Fruit fly (Drosophila melanogaster) whole organism, embryonic: Measurements from ENCODE around the gene Glg1.

Source experiments
- Abd-B ChIP-seq: fragments of 200-800 bp; sonication (Bioruptor generic); optimal IDR thresholded peaks from 2 replicates; lab custom pipeline; 2018; ENCODE audit warnings: missing biosample characterization, mild to moderate bottlenecking, missing genetic modification characterization, moderate library complexity
- Antp ChIP-seq: fragments of 200-800 bp; sonication (Bioruptor generic); optimal IDR thresholded peaks from 3 replicates; lab custom pipeline; 2016; ENCODE audit warnings: missing biosample characterization, missing genetic modification characterization
- Bdp1 ChIP-seq: fragments of 200-800 bp; sonication (Bioruptor generic); optimal IDR thresholded peaks from 3 replicates; lab custom pipeline; 2016; ENCODE audit warnings: missing biosample characterization, missing genetic modification characterization
- Bteb2 ChIP-seq: fragments of 200-800 bp; sonication (Bioruptor generic); optimal IDR thresholded peaks from 2 replicates; lab custom pipeline; 2016; ENCODE audit warnings: missing biosample characterization, missing genetic modification characterization
- CG1024 ChIP-seq: fragments of 200-800 bp; sonication (Bioruptor generic); IDR thresholded peaks from 2 replicates; pipeline ENCODE4 v1.3.6; 2022; ENCODE audit warnings: missing biosample characterization, missing genetic modification characterization
- CG12219 ChIP-seq: fragments of 200-800 bp; sonication (Bioruptor generic); optimal IDR thresholded peaks from 3 replicates; lab custom pipeline; 2018; ENCODE audit warnings: missing biosample characterization, mild to moderate bottlenecking, missing genetic modification characterization
- CG12769 ChIP-seq: fragments of 200-800 bp; sonication (Bioruptor generic); optimal IDR thresholded peaks from 2 replicates; lab custom pipeline; 2019; ENCODE audit warnings: missing biosample characterization, mild to moderate bottlenecking, missing genetic modification characterization, moderate library complexity
- CG14710 ChIP-seq: fragments of 200-800 bp; sonication (Bioruptor generic); optimal IDR thresholded peaks from 3 replicates; lab custom pipeline; 2019; ENCODE audit warnings: missing biosample characterization, mild to moderate bottlenecking, missing genetic modification characterization, moderate library complexity
- CG15011 ChIP-seq: fragments of 200-800 bp; sonication (Bioruptor generic); optimal IDR thresholded peaks from 3 replicates; lab custom pipeline; 2018; ENCODE audit warnings: missing biosample characterization, mild to moderate bottlenecking, missing genetic modification characterization
- CG1602 ChIP-seq: fragments of 200-800 bp; sonication (Bioruptor generic); optimal IDR thresholded peaks from 3 replicates; lab custom pipeline; 2016; ENCODE audit warnings: missing biosample characterization, missing genetic modification characterization
- CG1603 ChIP-seq: fragments of 200-800 bp; sonication (Bioruptor generic); optimal IDR thresholded peaks from 2 replicates; lab custom pipeline; 2019; ENCODE audit warnings: missing biosample characterization, mild to moderate bottlenecking, missing genetic modification characterization, moderate library complexity
- CG17328 ChIP-seq: fragments of 200-800 bp; sonication (Bioruptor generic); IDR thresholded peaks from 2 replicates; pipeline ENCODE4 v1.3.6; 2022; ENCODE audit warnings: missing biosample characterization, missing genetic modification characterization
- CG17385 ChIP-seq: fragments of 200-800 bp; sonication (Bioruptor generic); optimal IDR thresholded peaks from 3 replicates; lab custom pipeline; 2018; ENCODE audit warnings: missing biosample characterization, mild to moderate bottlenecking, missing genetic modification characterization
- CG18262 ChIP-seq: fragments of 200-800 bp; optimal IDR thresholded peaks from 3 replicates; lab custom pipeline; 2019; ENCODE audit warnings: missing biosample characterization, mild to moderate bottlenecking, missing genetic modification characterization, moderate library complexity
- CG2120 ChIP-seq: fragments of 200-800 bp; sonication (Bioruptor generic); optimal IDR thresholded peaks from 3 replicates; lab custom pipeline; 2016; ENCODE audit warnings: missing biosample characterization, missing genetic modification characterization
- CG32767 ChIP-seq: fragments of 200-800 bp; sonication (Bioruptor generic); IDR thresholded peaks from 2 replicates; pipeline ENCODE4 v1.3.6; 2022; ENCODE audit warnings: missing biosample characterization, missing genetic modification characterization
- CG33213 ChIP-seq: fragments of 200-800 bp; sonication (Bioruptor generic); optimal IDR thresholded peaks from 3 replicates; lab custom pipeline; 2016; ENCODE audit warnings: missing biosample characterization, missing genetic modification characterization
- CG3726 ChIP-seq: fragments of 200-800 bp; sonication (Bioruptor generic); IDR thresholded peaks from 3 replicates; pipeline ENCODE4, ENCODE4 v1.3.6; 2022; ENCODE audit warnings: missing biosample characterization, missing genetic modification characterization
- CG4854 ChIP-seq: fragments of 200-800 bp; sonication (Bioruptor generic); optimal IDR thresholded peaks from 2 replicates; lab custom pipeline; 2016; ENCODE audit warnings: missing biosample characterization, missing genetic modification characterization, inconsistent platforms
- CG6254 ChIP-seq: fragments of 200-800 bp; sonication (Bioruptor generic); optimal IDR thresholded peaks from 3 replicates; lab custom pipeline; 2017; ENCODE audit warnings: mild to moderate bottlenecking, missing biosample characterization, missing genetic modification reagents, missing genetic modification characterization
- CG6654 ChIP-seq: fragments of 200-800 bp; sonication (Bioruptor generic); optimal IDR thresholded peaks from 2 replicates; lab custom pipeline; 2017; ENCODE audit warnings: missing biosample characterization, mild to moderate bottlenecking, missing genetic modification characterization
- CG8478 ChIP-seq: fragments of >200 bp; optimal IDR thresholded peaks from 2 replicates; lab custom pipeline; 2018
- CG9797 ChIP-seq: fragments of 200-800 bp; sonication (Bioruptor generic); optimal IDR thresholded peaks from 3 replicates; lab custom pipeline; 2018; ENCODE audit warnings: missing biosample characterization, mild to moderate bottlenecking, missing genetic modification characterization
- E2f1 ChIP-seq: fragments of 200-800 bp; sonication (Bioruptor generic); IDR thresholded peaks from 2 replicates; pipeline ENCODE4 v1.3.6; 2022; ENCODE audit warnings: missing biosample characterization, missing genetic modification characterization
- E2f2 ChIP-seq: fragments of 200-800 bp; sonication (Bioruptor generic); IDR thresholded peaks from 2 replicates; pipeline ENCODE4 v1.3.6; 2022; ENCODE audit warnings: missing biosample characterization, missing genetic modification characterization
- Fer1 ChIP-seq: fragments of 200-800 bp; sonication (Bioruptor generic); optimal IDR thresholded peaks from 2 replicates; lab custom pipeline; 2017; ENCODE audit warnings: missing biosample characterization, mild to moderate bottlenecking, missing genetic modification characterization
- Hr3 ChIP-seq: fragments of 200-800 bp; sonication (Bioruptor generic); optimal IDR thresholded peaks from 3 replicates; lab custom pipeline; 2016; ENCODE audit warnings: missing biosample characterization, missing genetic modification characterization
- Hr51 ChIP-seq, 2 experiments: fragments of 200-800 bp; sonication (Bioruptor generic); optimal IDR thresholded peaks; 2 replicates in 1 of 2; 3 replicates in 1 of 2; lab custom pipeline; 2016 to 2018; ENCODE audit warnings: missing biosample characterization in 2 of 2, missing genetic modification characterization in 2 of 2, mild to moderate bottlenecking in 1 of 2, moderate library complexity in 1 of 2
- MBD-R2 ChIP-seq: fragments of 200-800 bp; sonication (Bioruptor generic); IDR thresholded peaks from 2 replicates; pipeline ENCODE4 v1.3.6; 2022; ENCODE audit warnings: missing biosample characterization, missing genetic modification characterization
- Oli ChIP-seq: fragments of 200-800 bp; sonication (Bioruptor generic); optimal IDR thresholded peaks from 2 replicates; lab custom pipeline; 2018; ENCODE audit warnings: missing biosample characterization, mild to moderate bottlenecking, missing genetic modification characterization, moderate library complexity
- Sox102F ChIP-seq: fragments of 200-800 bp; sonication (Bioruptor generic); optimal IDR thresholded peaks from 2 replicates; lab custom pipeline; 2018; ENCODE audit warnings: missing biosample characterization, mild to moderate bottlenecking, missing genetic modification characterization, moderate library complexity
- crp ChIP-seq, 2 experiments: fragments of 200-800 bp; sonication (Bioruptor generic); optimal IDR thresholded peaks; 2 replicates in 1 of 2; 3 replicates in 1 of 2; lab custom pipeline; 2017; ENCODE audit warnings: missing biosample characterization in 2 of 2, missing genetic modification characterization in 2 of 2, mild to moderate bottlenecking in 1 of 2, moderate library complexity in 1 of 2
- danr ChIP-seq: fragments of 200-800 bp; sonication (Bioruptor generic); IDR thresholded peaks from 2 replicates; pipeline ENCODE4 v1.3.6; 2022; ENCODE audit warnings: missing biosample characterization, missing genetic modification characterization
- dysf ChIP-seq: fragments of 200-800 bp; sonication (Bioruptor generic); IDR thresholded peaks from 3 replicates; pipeline ENCODE4 v1.3.6; 2022; ENCODE audit warnings: missing biosample characterization, missing genetic modification characterization
- esg ChIP-seq: fragments of 200-800 bp; sonication (Bioruptor generic); conservative IDR thresholded peaks from 2 replicates; pipeline ENCODE4 v1.3.6; 2022; ENCODE audit warnings: missing biosample characterization, missing genetic modification characterization
- exex ChIP-seq: fragments of 200-800 bp; sonication (Bioruptor generic); optimal IDR thresholded peaks from 4 replicates; lab custom pipeline; 2018; ENCODE audit warnings: missing biosample characterization, mild to moderate bottlenecking, missing genetic modification characterization, moderate library complexity
- fd64A ChIP-seq: fragments of 200-800 bp; sonication (Bioruptor generic); optimal IDR thresholded peaks from 3 replicates; lab custom pipeline; 2018; ENCODE audit warnings: missing biosample characterization, mild to moderate bottlenecking, missing genetic modification characterization
- fru ChIP-seq: fragments of >200 bp; optimal IDR thresholded peaks from 2 replicates; lab custom pipeline; 2017
- her ChIP-seq: fragments of 200-800 bp; sonication (Bioruptor generic); optimal IDR thresholded peaks from 2 replicates; lab custom pipeline; 2016; ENCODE audit warnings: missing biosample characterization, missing genetic modification characterization
- nau ChIP-seq: fragments of 200-800 bp; sonication (Bioruptor generic); optimal IDR thresholded peaks from 3 replicates; lab custom pipeline; 2017; ENCODE audit warnings: missing biosample characterization, mild to moderate bottlenecking, missing genetic modification characterization, missing genetic modification reagents
- nmo ChIP-seq: fragments of 200-800 bp; sonication (Bioruptor generic); optimal IDR thresholded peaks from 2 replicates; lab custom pipeline; 2018; ENCODE audit warnings: missing biosample characterization, mild to moderate bottlenecking, missing genetic modification characterization, moderate library complexity
- p53 ChIP-seq: fragments of 200-800 bp; sonication (Bioruptor generic); optimal IDR thresholded peaks from 2 replicates; lab custom pipeline; 2016; ENCODE audit warnings: missing biosample characterization, missing genetic modification characterization
- pros ChIP-seq: fragments of 200-800 bp; sonication (Bioruptor generic); optimal IDR thresholded peaks from 3 replicates; lab custom pipeline; 2019; ENCODE audit warnings: missing biosample characterization, mild to moderate bottlenecking, missing genetic modification characterization, moderate library complexity
- pzg ChIP-seq: fragments of 200-800 bp; sonication (Bioruptor generic); optimal IDR thresholded peaks from 3 replicates; lab custom pipeline; 2018; ENCODE audit warnings: missing biosample characterization, mild to moderate bottlenecking, missing genetic modification characterization, moderate library complexity
- row ChIP-seq: fragments of 200-800 bp; sonication (Bioruptor generic); IDR thresholded peaks from 3 replicates; pipeline ENCODE4 v1.3.6; 2022; ENCODE audit warnings: missing biosample characterization, missing genetic modification characterization
- run ChIP-seq: fragments of 200-800 bp; sonication (Bioruptor generic); optimal IDR thresholded peaks from 3 replicates; lab custom pipeline; 2018; ENCODE audit warnings: missing biosample characterization, mild to moderate bottlenecking, missing genetic modification characterization
- shn ChIP-seq: fragments of 200-800 bp; sonication (Bioruptor generic); optimal IDR thresholded peaks from 3 replicates; lab custom pipeline; 2016; ENCODE audit warnings: missing biosample characterization, missing genetic modification characterization
- slbo ChIP-seq: fragments of 200-800 bp; sonication (Bioruptor generic); IDR thresholded peaks from 2 replicates; pipeline ENCODE4 v1.3.6; 2022; ENCODE audit warnings: missing biosample characterization, missing genetic modification characterization
- sna ChIP-seq: fragments of 200-800 bp; sonication (Bioruptor generic); IDR thresholded peaks from 2 replicates; pipeline ENCODE4 v1.3.6; 2022; ENCODE audit warnings: missing biosample characterization, missing genetic modification characterization; ENCODE audit not compliant: partially characterized antibody
- tio ChIP-seq: fragments of 200-800 bp; sonication (Bioruptor generic); optimal IDR thresholded peaks from 2 replicates; lab custom pipeline; 2017; ENCODE audit warnings: missing biosample characterization, missing genetic modification characterization, inconsistent platforms
- zen2 ChIP-seq: fragments of 200-800 bp; sonication (Bioruptor generic); IDR thresholded peaks from 3 replicates; pipeline ENCODE4 v1.3.6; 2022; ENCODE audit warnings: missing biosample characterization, missing genetic modification characterization; ENCODE audit not compliant: partially characterized antibody

The Glg1 gene

dm6 chr3L:21509488-21510122 lies 2.3 kb upstream of the Glg1 start (continued):
- TF ChIP-seq p53 (GFP tag; lab: Kevin White, UChicago) (no peak), dysf (GFP tag; lab: Robert Waterston, UW) (peak; percentile 56; the same call in 1 of the 3 replicates), Antp (peak; percentile 40), pzg (GFP tag; lab: Kevin White, UChicago) (no peak), Hr51 (GFP tag; optimal IDR thresholded peaks at IDR 0.05; lab: Kevin White, UChicago) (peak in 1 of 2 experiments; percentile 49), shn (GFP tag; lab: Kevin White, UChicago) (peak; percentile 40), CG6654 (GFP tag; lab: Kevin White, UChicago) (no peak), CG17385 (GFP tag; lab: Kevin White, UChicago) (peak; percentile 31), slbo (peak; percentile 57), crp (GFP tag; optimal IDR thresholded peaks at IDR 0.05; lab: Kevin White, UChicago) (no peak), pros (GFP tag; lab: Kevin White, UChicago) (no peak), Abd-B (GFP tag; lab: Kevin White, UChicago) (no peak), CG9797 (GFP tag; lab: Kevin White, UChicago) (no peak), tio (GFP tag; lab: Kevin White, UChicago) (peak; percentile 33), Sox102F (GFP tag; lab: Kevin White, UChicago) (peak; percentile 44), Oli (tag; lab: Kevin White, UChicago) (peak; percentile 41), E2f1 (GFP tag; lab: Robert Waterston, UW) (no peak), CG1024 (GFP tag; lab: Robert Waterston, UW) (no peak), CG32767 (GFP tag; lab: Robert Waterston, UW) (no peak), Fer1 (peak; percentile 39), sna (GFP tag; lab: Robert Waterston, UW) (no peak), exex (tag; lab: Kevin White, UChicago) (peak; percentile 82), esg (GFP tag; lab: Robert Waterston, UW) (no peak), nau (GFP tag; lab: Kevin White, UChicago) (no peak), CG1602 (GFP tag; lab: Kevin White, UChicago) (no peak), her (GFP tag; lab: Kevin White, UChicago) (peak; percentile 39), CG17328 (GFP tag; lab: Robert Waterston, UW) (peak; percentile 51), CG12769 (tag; lab: Kevin White, UChicago) (peak; percentile 46), run (no peak), E2f2 (GFP tag; lab: Robert Waterston, UW) (peak; percentile 24; the same call in 1 of the 2 replicates), CG4854 (GFP tag; lab: Kevin White, UChicago) (peak; percentile 5), CG2120 (GFP tag; lab: Kevin White, UChicago) (peak; percentile 73), fd64A (GFP tag; lab: Kevin White, UChicago) (no peak), CG6254 (GFP tag; lab: Kevin White, UChicago) (peak; percentile 37), danr (GFP tag; lab: Robert Waterston, UW) (no peak), Hr3 (GFP tag; lab: Kevin White, UChicago) (peak; percentile 38), Bteb2 (GFP tag; lab: Kevin White, UChicago) (no peak), zen2 (GFP tag; lab: Robert Waterston, UW) (no peak), CG12219 (peak; percentile 38), CG8478 (lab: Kevin White, UChicago) (no peak), CG1603 (tag; lab: Kevin White, UChicago) (peak; percentile 47), CG33213 (GFP tag; lab: Kevin White, UChicago) (no peak), Bdp1 (GFP tag; lab: Kevin White, UChicago) (no peak), row (peak; percentile 71), MBD-R2 (GFP tag; lab: Robert Waterston, UW) (no peak), CG15011 (GFP tag; lab: Kevin White, UChicago) (no peak), nmo (GFP tag; lab: Kevin White, UChicago) (peak; percentile 37), CG3726 (GFP tag; lab: Robert Waterston, UW) (no peak), CG14710 (tag; lab: Kevin White, UChicago) (peak; percentile 20), CG18262 (tag; lab: Kevin White, UChicago) (peak; percentile 52), fru (lab: Kevin White, UChicago) (no peak)
